Worm (Caenorhabditis elegans): Measurements from ENCODE around the gene F28D1.6.

- TF ChIP-seq ztf-11 (tag; optimal IDR thresholded peaks at IDR 0.05) (no peak), nhr-28 (tag; optimal IDR thresholded peaks at IDR 0.05) (no peak), tbx-8 (GFP tag; optimal IDR thresholded peaks at IDR 0.05) (no peak), sptf-1 (tag; optimal IDR thresholded peaks at IDR 0.05) (peak; percentile 33), pha-4 (tag; optimal IDR thresholded peaks at IDR 0.05) (no peak), snpc-4 (tag; optimal IDR thresholded peaks at IDR 0.05) (no peak), unc-62 (GFP tag; optimal IDR thresholded peaks at IDR 0.05) (no peak), M03D4.4 (tag; optimal IDR thresholded peaks at IDR 0.05) (no peak), lsy-2 (tag; optimal IDR thresholded peaks at IDR 0.05) (no peak), unc-39 (tag; optimal IDR thresholded peaks at IDR 0.05) (no peak), elt-3 (tag; optimal IDR thresholded peaks at IDR 0.05) (no peak), nhr-76 (tag; optimal IDR thresholded peaks at IDR 0.05) (no peak)
These were observed 42.8 kb upstream of the F28D1.6 start for ce11 chrIV:12427687-12428284.

All from whole organism, mixed stage, embryonic.